In the genomic region with DNA sequence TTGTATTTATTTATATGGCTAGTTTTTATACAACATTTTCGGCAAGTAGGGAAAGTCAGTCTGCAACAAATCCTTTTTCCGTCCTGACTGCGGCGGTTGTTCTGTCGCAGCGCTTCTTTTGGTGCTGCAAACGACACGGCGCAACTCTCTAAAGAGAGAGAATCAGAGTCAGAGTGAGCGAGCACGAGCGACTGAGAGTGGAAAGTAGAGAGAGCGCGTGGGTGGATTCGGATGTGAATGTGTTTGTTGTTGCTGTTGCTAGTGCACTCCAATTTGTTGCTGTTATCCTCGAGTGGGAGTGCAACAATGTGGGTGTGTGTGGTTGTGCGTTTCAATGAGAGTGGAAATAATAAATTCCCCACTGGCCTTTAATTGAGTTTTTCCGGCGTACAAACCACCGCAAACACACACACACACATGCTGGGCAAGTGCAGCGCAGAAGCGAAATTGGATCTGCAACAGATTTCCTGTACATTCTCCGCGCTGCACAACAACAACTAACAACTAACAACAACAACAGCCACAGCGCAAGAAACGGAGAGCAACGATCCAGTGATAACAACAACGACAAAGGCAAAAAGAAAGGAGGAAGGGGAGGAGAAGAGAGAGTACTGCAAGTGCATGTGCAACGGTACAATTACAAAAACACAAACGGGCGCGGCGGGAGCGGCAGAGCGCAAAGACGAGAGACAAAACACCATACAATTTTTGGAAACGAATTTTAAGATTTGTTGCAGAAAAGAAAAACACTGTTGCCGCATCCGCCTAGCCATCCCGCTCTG, we compare ENCODE assay signal across 1 fruit fly cellular context.
TF ChIP-seq lines count a peak whose summit lies in the region.

No protein-coding gene starts in this region.

TF ChIP-seq in whole organism, embryonic, 481 proteins besides CTCF, POLR2A, EP300 and RAD21 (continued from another document):
- TF ChIP-seq yki (optimal IDR thresholded peaks at IDR 0.05; lab: Kevin White, UChicago): peak; percentile 58
- TF ChIP-seq Tbp (GFP tag; optimal IDR thresholded peaks at IDR 0.05; lab: Kevin White, UChicago): no peak
- TF ChIP-seq C15 (GFP tag; IDR thresholded peaks at IDR 0.05; lab: Robert Waterston, UW): no peak
- TF ChIP-seq CHES-1-like (GFP tag; optimal IDR thresholded peaks at IDR 0.05; lab: Kevin White, UChicago): no peak
- TF ChIP-seq CG10654 (GFP tag; optimal IDR thresholded peaks at IDR 0.05; lab: Kevin White, UChicago): no peak
- TF ChIP-seq Side (GFP tag; optimal IDR thresholded peaks at IDR 0.05; lab: Kevin White, UChicago): no peak
- no peak for TF ChIP-seq CG7372 (GFP tag; IDR thresholded peaks at IDR 0.05; lab: Robert Waterston, UW)
- no peak for TF ChIP-seq Ravus (GFP tag; IDR thresholded peaks at IDR 0.05; lab: Robert Waterston, UW)
- TF ChIP-seq twi (tag; optimal IDR thresholded peaks at IDR 0.05; lab: Kevin White, UChicago): peak; percentile 42
- no peak for TF ChIP-seq CG12236 (GFP tag; optimal IDR thresholded peaks at IDR 0.05; lab: Kevin White, UChicago)
- no peak for TF ChIP-seq CG3838 (GFP tag; optimal IDR thresholded peaks at IDR 0.05; lab: Kevin White, UChicago)
- no peak for TF ChIP-seq CG10209 (GFP tag; optimal IDR thresholded peaks at IDR 0.05; lab: Kevin White, UChicago)
- no peak for TF ChIP-seq Hmr (GFP tag; optimal IDR thresholded peaks at IDR 0.05; lab: Kevin White, UChicago)
- TF ChIP-seq NK7.1 (GFP tag; optimal IDR thresholded peaks at IDR 0.05; lab: Kevin White, UChicago): no peak
- TF ChIP-seq CG18764 (GFP tag; optimal IDR thresholded peaks at IDR 0.05; lab: Kevin White, UChicago): no peak
- no peak for TF ChIP-seq H15 (GFP tag; IDR thresholded peaks at IDR 0.05; lab: Robert Waterston, UW)
- TF ChIP-seq Oaz (GFP tag; IDR thresholded peaks at IDR 0.05; lab: Robert Waterston, UW): no peak
- no peak for TF ChIP-seq Ada2b (GFP tag; IDR thresholded peaks at IDR 0.05; lab: Robert Waterston, UW)
- TF ChIP-seq CG31365 (tag; optimal IDR thresholded peaks at IDR 0.05; lab: Kevin White, UChicago): no peak
- TF ChIP-seq CG6272 (GFP tag; IDR thresholded peaks at IDR 0.05; lab: Robert Waterston, UW): no peak
- no peak for TF ChIP-seq CG9609 (GFP tag; optimal IDR thresholded peaks at IDR 0.05; lab: Kevin White, UChicago)
- no peak for TF ChIP-seq Blimp-1 (GFP tag; optimal IDR thresholded peaks at IDR 0.05; lab: Kevin White, UChicago)
- 0 out of 2 replicates have a peak, but pooled peaks have one; percentile 21 for TF ChIP-seq Adf1 (GFP tag; IDR thresholded peaks at IDR 0.05; lab: Robert Waterston, UW)
- no peak for TF ChIP-seq eyg (GFP tag; optimal IDR thresholded peaks at IDR 0.05; lab: Kevin White, UChicago)
- TF ChIP-seq prd (optimal IDR thresholded peaks at IDR 0.05; lab: Kevin White, UChicago): no peak
- TF ChIP-seq prd (GFP tag; IDR thresholded peaks at IDR 0.05; lab: Robert Waterston, UW): no peak
- no peak for TF ChIP-seq HmgZ (tag; optimal IDR thresholded peaks at IDR 0.05; lab: Kevin White, UChicago)
- TF ChIP-seq CG15479 (GFP tag; optimal IDR thresholded peaks at IDR 0.05; lab: Kevin White, UChicago): peak; percentile 90
- TF ChIP-seq zen (tag; optimal IDR thresholded peaks at IDR 0.05; lab: Kevin White, UChicago): no peak
- TF ChIP-seq CG9437 (GFP tag; optimal IDR thresholded peaks at IDR 0.05; lab: Kevin White, UChicago): no peak
- TF ChIP-seq CG4854 (GFP tag; optimal IDR thresholded peaks at IDR 0.05; lab: Kevin White, UChicago): no peak
- TF ChIP-seq CG10321 (GFP tag; IDR thresholded peaks at IDR 0.05; lab: Robert Waterston, UW): peak; percentile 88; the same call in 1 of the 2 replicates
- TF ChIP-seq CG2116 (GFP tag; optimal IDR thresholded peaks at IDR 0.05; lab: Kevin White, UChicago): no peak
- peak; percentile 80 for TF ChIP-seq z (GFP tag; IDR thresholded peaks at IDR 0.05; lab: Robert Waterston, UW)
- TF ChIP-seq onecut (GFP tag; IDR thresholded peaks at IDR 0.05; lab: Robert Waterston, UW): no peak
- TF ChIP-seq abd-A (tag; optimal IDR thresholded peaks at IDR 0.05; lab: Kevin White, UChicago): no peak
- no peak for TF ChIP-seq oc (tag; optimal IDR thresholded peaks at IDR 0.05; lab: Kevin White, UChicago)
- TF ChIP-seq slbo (GFP tag; IDR thresholded peaks at IDR 0.05; lab: Robert Waterston, UW): no peak
- no peak for TF ChIP-seq dmrt99B (tag; optimal IDR thresholded peaks at IDR 0.05; lab: Kevin White, UChicago)
- TF ChIP-seq Mes4 (GFP tag; optimal IDR thresholded peaks at IDR 0.05; lab: Kevin White, UChicago): no peak
- TF ChIP-seq Bteb2 (GFP tag; optimal IDR thresholded peaks at IDR 0.05; lab: Kevin White, UChicago): no peak
- TF ChIP-seq hbn (GFP tag; IDR thresholded peaks at IDR 0.05; lab: Robert Waterston, UW; ENCODE audit: partially characterized antibody): no peak
- TF ChIP-seq Vsx1 (GFP tag; optimal IDR thresholded peaks at IDR 0.05; lab: Kevin White, UChicago): no peak
- TF ChIP-seq chinmo (GFP tag; IDR thresholded peaks at IDR 0.05; lab: Robert Waterston, UW; ENCODE audit: partially characterized antibody): no peak
- no peak for TF ChIP-seq hb (GFP tag; IDR thresholded peaks at IDR 0.05; lab: Robert Waterston, UW; ENCODE audit: partially characterized antibody)
- no peak for TF ChIP-seq dysf (GFP tag; IDR thresholded peaks at IDR 0.05; lab: Robert Waterston, UW)
- TF ChIP-seq sim (GFP tag; IDR thresholded peaks at IDR 0.05; lab: Robert Waterston, UW): no peak
- no peak for TF ChIP-seq Abd-B (GFP tag; optimal IDR thresholded peaks at IDR 0.05; lab: Kevin White, UChicago)
- TF ChIP-seq jing (GFP tag; optimal IDR thresholded peaks at IDR 0.05; lab: Kevin White, UChicago): no peak
- TF ChIP-seq CG9876 (GFP tag; optimal IDR thresholded peaks at IDR 0.05; lab: Kevin White, UChicago): no peak
- TF ChIP-seq ewg (GFP tag; optimal IDR thresholded peaks at IDR 0.05; lab: Kevin White, UChicago): peak; percentile 19
- TF ChIP-seq CG13287 (GFP tag; IDR thresholded peaks at IDR 0.05; lab: Robert Waterston, UW; ENCODE audit: partially characterized antibody): no peak
- TF ChIP-seq zfh1 (GFP tag; IDR thresholded peaks at IDR 0.05; lab: Robert Waterston, UW): no peak
- TF ChIP-seq Sox100B (GFP tag; optimal IDR thresholded peaks at IDR 0.05; lab: Kevin White, UChicago): no peak
- TF ChIP-seq ATbp (GFP tag; optimal IDR thresholded peaks at IDR 0.05; lab: Kevin White, UChicago): no peak
- TF ChIP-seq Ets65A (GFP tag; lab: Kevin White, UChicago): peak; percentile 42
- TF ChIP-seq CG7357 (GFP tag; IDR thresholded peaks at IDR 0.05; lab: Robert Waterston, UW): no peak
- no peak for TF ChIP-seq seq (GFP tag; IDR thresholded peaks at IDR 0.05; lab: Robert Waterston, UW)
- no peak for TF ChIP-seq hkb (optimal IDR thresholded peaks at IDR 0.05; lab: Kevin White, UChicago)
- TF ChIP-seq hkb (GFP tag; IDR thresholded peaks at IDR 0.05; lab: Robert Waterston, UW): no peak
- no peak for TF ChIP-seq nmo (GFP tag; optimal IDR thresholded peaks at IDR 0.05; lab: Kevin White, UChicago)
- no peak for TF ChIP-seq CG31388 (GFP tag; optimal IDR thresholded peaks at IDR 0.05; lab: Kevin White, UChicago)
- TF ChIP-seq Max (GFP tag; optimal IDR thresholded peaks at IDR 0.05; lab: Kevin White, UChicago): no peak
- TF ChIP-seq Eip74EF (GFP tag; optimal IDR thresholded peaks at IDR 0.05; lab: Kevin White, UChicago): no peak
- TF ChIP-seq Mrtf (GFP tag; IDR thresholded peaks at IDR 0.05; lab: Robert Waterston, UW): no peak
- no peak for TF ChIP-seq ERR (GFP tag; optimal IDR thresholded peaks at IDR 0.05; lab: Kevin White, UChicago)
- TF ChIP-seq CG3065 (GFP tag; optimal IDR thresholded peaks at IDR 0.05; lab: Kevin White, UChicago): no peak
- peak; percentile 57 to 89 for TF ChIP-seq Trl (optimal IDR thresholded peaks at IDR 0.05; lab: Kevin White, UChicago)
- TF ChIP-seq Trl (GFP tag; optimal IDR thresholded peaks at IDR 0.05; lab: Kevin White, UChicago): no peak
- TF ChIP-seq Hand (GFP tag; optimal IDR thresholded peaks at IDR 0.05; lab: Kevin White, UChicago): no peak
- no peak for TF ChIP-seq CG14014 (GFP tag; IDR thresholded peaks at IDR 0.05; lab: Robert Waterston, UW)
- no peak for TF ChIP-seq CG7556 (GFP tag; optimal IDR thresholded peaks at IDR 0.05; lab: Kevin White, UChicago)
- TF ChIP-seq ato (GFP tag; IDR thresholded peaks at IDR 0.05; lab: Robert Waterston, UW; ENCODE audit: partially characterized antibody): no peak
- no peak for TF ChIP-seq pfk (GFP tag; optimal IDR thresholded peaks at IDR 0.05; lab: Kevin White, UChicago)
- no peak for TF ChIP-seq slou (GFP tag; optimal IDR thresholded peaks at IDR 0.05; lab: Kevin White, UChicago)
- TF ChIP-seq CG6765 (GFP tag; optimal IDR thresholded peaks at IDR 0.05; lab: Kevin White, UChicago): no peak
- TF ChIP-seq peb (GFP tag; IDR thresholded peaks at IDR 0.05; lab: Robert Waterston, UW): no peak
- peak; percentile 96 for TF ChIP-seq CG4360 (GFP tag; IDR thresholded peaks at IDR 0.05; lab: Robert Waterston, UW)
- TF ChIP-seq usp (GFP tag; optimal IDR thresholded peaks at IDR 0.05; lab: Kevin White, UChicago): no peak
- TF ChIP-seq Antp (GFP tag; optimal IDR thresholded peaks at IDR 0.05; lab: Kevin White, UChicago): no peak
- TF ChIP-seq tio (GFP tag; optimal IDR thresholded peaks at IDR 0.05; lab: Kevin White, UChicago): no peak
- TF ChIP-seq CG6791 (GFP tag; IDR thresholded peaks at IDR 0.05; lab: Robert Waterston, UW; ENCODE audit: partially characterized antibody): no peak
- no peak for TF ChIP-seq dmrt11E (tag; optimal IDR thresholded peaks at IDR 0.05; lab: Kevin White, UChicago)
- no peak for TF ChIP-seq HmgD (GFP tag; optimal IDR thresholded peaks at IDR 0.05; lab: Kevin White, UChicago)
- no peak for TF ChIP-seq sob (GFP tag; IDR thresholded peaks at IDR 0.05; lab: Robert Waterston, UW)
- no peak for TF ChIP-seq tgo (GFP tag; IDR thresholded peaks at IDR 0.05; lab: Robert Waterston, UW)
- TF ChIP-seq mam (GFP tag; optimal IDR thresholded peaks at IDR 0.05; lab: Kevin White, UChicago): no peak
- TF ChIP-seq CG2875 (GFP tag; optimal IDR thresholded peaks at IDR 0.05; lab: Kevin White, UChicago): no peak
- TF ChIP-seq otp (GFP tag; IDR thresholded peaks at IDR 0.05; lab: Robert Waterston, UW): no peak
- TF ChIP-seq en (GFP tag; optimal IDR thresholded peaks at IDR 0.05; lab: Kevin White, UChicago): no peak
- TF ChIP-seq exex (tag; optimal IDR thresholded peaks at IDR 0.05; lab: Kevin White, UChicago): no peak
- no peak for TF ChIP-seq CG10979 (tag; optimal IDR thresholded peaks at IDR 0.05; lab: Kevin White, UChicago)
- TF ChIP-seq D (optimal IDR thresholded peaks at IDR 0.05; lab: Kevin White, UChicago): no peak
- TF ChIP-seq D (GFP tag; optimal IDR thresholded peaks at IDR 0.05; lab: Kevin White, UChicago): no peak
- TF ChIP-seq CG9215 (GFP tag; IDR thresholded peaks at IDR 0.05; lab: Robert Waterston, UW): no peak
- no peak for TF ChIP-seq gsb-n (tag; optimal IDR thresholded peaks at IDR 0.05; lab: Kevin White, UChicago)
- no peak for TF ChIP-seq mirr (GFP tag; optimal IDR thresholded peaks at IDR 0.05; lab: Kevin White, UChicago)
- no peak for TF ChIP-seq bsh (GFP tag; optimal IDR thresholded peaks at IDR 0.05; lab: Kevin White, UChicago)
- no peak for TF ChIP-seq CrebB (tag; optimal IDR thresholded peaks at IDR 0.05; lab: Kevin White, UChicago)
- TF ChIP-seq Pdp1 (GFP tag; optimal IDR thresholded peaks at IDR 0.05; lab: Kevin White, UChicago): peak in 1 of 2 experiments; percentile 10
TF ChIP-seq in whole organism, embryonic: peak in this region for 13.
